Worm (Caenorhabditis elegans): ENCODE results near the gene wdr-46.
A peak's percentile ranks its signal among the peaks of the same experiment; 100 is the strongest.

DNA sequence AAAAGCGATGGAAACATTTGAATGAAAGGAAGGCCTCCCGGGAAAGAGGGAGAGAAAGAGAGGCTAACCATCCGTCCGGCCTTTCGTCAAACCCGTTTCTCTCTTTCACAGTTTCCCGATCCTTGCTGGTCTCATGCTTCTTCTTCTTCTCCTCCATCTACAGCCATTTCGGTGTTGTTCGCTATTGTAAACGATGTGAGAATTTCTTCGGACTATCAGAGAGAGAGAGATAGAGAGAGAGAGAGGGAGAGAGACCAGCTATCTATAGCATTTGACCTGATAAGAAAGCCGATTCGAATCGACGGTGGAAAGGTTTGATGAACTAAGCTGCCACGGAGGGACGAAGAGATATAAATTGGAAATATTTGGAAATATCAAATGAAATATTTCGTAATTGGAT is 31.4 kb downstream of the wdr-46 start:
- TF ChIP-seq spr-1 (tag; optimal IDR thresholded peaks at IDR 0.05), result no peak
- peak; percentile 19 for TF ChIP-seq hlh-30 (tag; optimal IDR thresholded peaks at IDR 0.05; ENCODE audit: insufficient read depth)
- no peak for TF ChIP-seq jun-1 (tag; optimal IDR thresholded peaks at IDR 0.05)
- no peak for TF ChIP-seq aly-2 (tag; optimal IDR thresholded peaks at IDR 0.05)
- TF ChIP-seq nhr-28 (tag; optimal IDR thresholded peaks at IDR 0.05), result peak; percentile 32
- TF ChIP-seq unc-62 (GFP tag; optimal IDR thresholded peaks at IDR 0.05 in 1 of 2), result no peak
- no peak for TF ChIP-seq unc-62 (tag; optimal IDR thresholded peaks at IDR 0.05)
